Worm (Caenorhabditis elegans) whole organism, mixed stage, embryonic: ENCODE results near the gene hsp-3.

Experiments
- blmp-1 ChIP-seq: fragments of 150-350 bp; optimal IDR thresholded peaks from 2 replicates; lab custom pipeline; 2014; ENCODE audit warnings: missing biosample characterization, missing genetic modification characterization
- ceh-39 ChIP-seq: fragments of 150-350 bp; optimal IDR thresholded peaks from 2 replicates; lab custom pipeline; 2014; ENCODE audit warnings: missing biosample characterization, missing genetic modification characterization
- ces-1 ChIP-seq: fragments of 150-350 bp; optimal IDR thresholded peaks from 2 replicates; lab custom pipeline; 2014; ENCODE audit warnings: missing biosample characterization, missing genetic modification reagents, missing genetic modification characterization
- elt-3 ChIP-seq: fragments of 150-350 bp; optimal IDR thresholded peaks from 2 replicates; lab custom pipeline; 2014; ENCODE audit warnings: missing biosample characterization, missing genetic modification characterization
- lin-13 ChIP-seq: fragments of 150-350 bp; optimal IDR thresholded peaks from 2 replicates; lab custom pipeline; 2014; ENCODE audit warnings: missing biosample characterization, missing genetic modification characterization
- lsy-2 ChIP-seq: fragments of 150-350 bp; optimal IDR thresholded peaks from 2 replicates; lab custom pipeline; 2014; ENCODE audit warnings: missing biosample characterization, missing genetic modification characterization
- nhr-12 ChIP-seq: fragments of 150-350 bp; optimal IDR thresholded peaks from 2 replicates; lab custom pipeline; 2014; ENCODE audit warnings: missing biosample characterization, missing genetic modification characterization
- nhr-237 ChIP-seq: fragments of 150-350 bp; optimal IDR thresholded peaks from 2 replicates; lab custom pipeline; 2014; ENCODE audit warnings: missing biosample characterization, missing genetic modification characterization
- nhr-28 ChIP-seq: fragments of 150-350 bp; optimal IDR thresholded peaks from 2 replicates; lab custom pipeline; 2014; ENCODE audit warnings: missing biosample characterization, missing genetic modification characterization
- nhr-76 ChIP-seq: sonication (generic microtip); optimal IDR thresholded peaks from 2 replicates; lab custom pipeline; 2017; ENCODE audit warnings: missing biosample characterization, missing genetic modification characterization
- unc-39 ChIP-seq: fragments of 150-350 bp; optimal IDR thresholded peaks from 2 replicates; lab custom pipeline; 2014; ENCODE audit warnings: missing biosample characterization, missing genetic modification characterization
- unc-62 ChIP-seq: fragments of 150-350 bp; optimal IDR thresholded peaks from 2 replicates; lab custom pipeline; 2014; ENCODE audit warnings: missing biosample characterization, missing genetic modification reagents, missing genetic modification characterization
- zip-8 ChIP-seq: fragments of 150-350 bp; optimal IDR thresholded peaks from 2 replicates; lab custom pipeline; 2014; ENCODE audit warnings: missing biosample characterization, missing genetic modification characterization
- ztf-11 ChIP-seq: fragments of 150-350 bp; optimal IDR thresholded peaks from 2 replicates; lab custom pipeline; 2014; ENCODE audit warnings: missing biosample characterization, missing genetic modification characterization

- TF ChIP-seq lin-13 (tag; lab: Kevin White, UChicago) (no peak), lsy-2 (tag; lab: Kevin White, UChicago) (no peak), nhr-237 (tag; lab: Kevin White, UChicago) (no peak), unc-39 (tag; lab: Kevin White, UChicago) (no peak), nhr-76 (no peak), unc-62 (no peak), ztf-11 (tag; lab: Kevin White, UChicago) (no peak), zip-8 (tag; lab: Kevin White, UChicago) (no peak), ceh-39 (tag; lab: Kevin White, UChicago) (no peak), elt-3 (tag; lab: Kevin White, UChicago) (no peak), nhr-12 (tag; lab: Kevin White, UChicago) (no peak), blmp-1 (tag; lab: Kevin White, UChicago) (no peak), nhr-28 (no peak), ces-1 (no peak)
Measured at ce11 chrX:6138243-6138642, 46.3 kb upstream of the hsp-3 start, which contains the start of gene Y72A10A.1.
